Worm (Caenorhabditis elegans) whole organism, late embryonic: ENCODE data around the gene tag-131.

ENCODE experiments used
- C38D4.7 ChIP-seq: fragments of 200-800 bp; sonication (Bioruptor generic); optimal IDR thresholded peaks from 2 replicates; lab custom pipeline; 2018; ENCODE audit warnings: mild to moderate bottlenecking, missing genetic modification characterization, moderate library complexity, missing compliant biosample characterization
- K02D7.2 ChIP-seq: sonication (generic microtip); optimal IDR thresholded peaks from 2 replicates; lab custom pipeline; 2017; ENCODE audit warnings: mild to moderate bottlenecking, missing genetic modification characterization, missing compliant biosample characterization
- Y22D7AL.16 ChIP-seq: sonication (generic microtip); optimal IDR thresholded peaks from 2 replicates; lab custom pipeline; 2016; ENCODE audit warnings: missing genetic modification characterization, missing compliant biosample characterization
- ceh-19 ChIP-seq: fragments of 200-800 bp; sonication (Bioruptor generic); optimal IDR thresholded peaks from 2 replicates; lab custom pipeline; 2018; ENCODE audit warnings: mild to moderate bottlenecking, missing genetic modification characterization, missing compliant biosample characterization
- ceh-22 ChIP-seq: sonication (generic microtip); optimal IDR thresholded peaks from 2 replicates; lab custom pipeline; 2017; ENCODE audit warnings: missing biosample characterization, missing genetic modification characterization
- ceh-45 ChIP-seq: fragments of 200-800 bp; sonication (Bioruptor generic); IDR thresholded peaks from 2 replicates; pipeline ENCODE4 v1.3.6; 2022; ENCODE audit warnings: missing genetic modification reagents, missing genetic modification characterization, missing compliant biosample characterization
- hlh-13 ChIP-seq: fragments of 200-800 bp; sonication (Bioruptor generic); optimal IDR thresholded peaks from 2 replicates; lab custom pipeline; 2018; ENCODE audit warnings: mild to moderate bottlenecking, missing genetic modification characterization, missing compliant biosample characterization
- lin-11 ChIP-seq: fragments of 200-800 bp; sonication (Bioruptor generic); optimal IDR thresholded peaks from 2 replicates; lab custom pipeline; 2018; ENCODE audit warnings: mild to moderate bottlenecking, missing genetic modification characterization, missing compliant biosample characterization
- nfya-1 ChIP-seq: sonication (generic microtip); optimal IDR thresholded peaks from 2 replicates; lab custom pipeline; 2017; ENCODE audit warnings: missing genetic modification characterization, mild to moderate bottlenecking, missing compliant biosample characterization, antibody characterized with exemption, moderate library complexity
- npax-4 ChIP-seq: sonication (generic microtip); optimal IDR thresholded peaks from 2 replicates; lab custom pipeline; 2016; ENCODE audit warnings: missing genetic modification characterization, missing compliant biosample characterization
- pag-3 ChIP-seq: sonication (generic microtip); optimal IDR thresholded peaks from 2 replicates; lab custom pipeline; 2016; ENCODE audit warnings: missing compliant biosample characterization, missing genetic modification characterization, borderline replicate concordance
- pha-4 ChIP-seq: fragments of 150-350 bp; optimal IDR thresholded peaks from 2 replicates; lab custom pipeline; 2018; ENCODE audit warnings: missing biosample characterization, missing genetic modification reagents, missing genetic modification characterization
- tbx-2 ChIP-seq: sonication (generic microtip); optimal IDR thresholded peaks from 2 replicates; lab custom pipeline; 2016; ENCODE audit warnings: missing genetic modification characterization, missing compliant biosample characterization
- tbx-7 ChIP-seq: sonication (generic microtip); optimal IDR thresholded peaks from 2 replicates; lab custom pipeline; 2016; ENCODE audit warnings: missing genotype, missing genetic modification characterization, missing compliant biosample characterization

ce11 chrIII:4335614-4336013 lies 18.1 kb downstream of the tag-131 start:
- no peak for TF ChIP-seq pha-4 (tag; lab: Kevin White, UChicago)
- TF ChIP-seq hlh-13, result no peak
- TF ChIP-seq lin-11 (tag; lab: Kevin White, UChicago), result no peak
- TF ChIP-seq npax-4, result no peak
- TF ChIP-seq Y22D7AL.16 (tag; lab: Kevin White, UChicago), result no peak
- no peak for TF ChIP-seq ceh-22 (tag; lab: Kevin White, UChicago)
- no peak for TF ChIP-seq ceh-19
- TF ChIP-seq nfya-1 (tag; lab: Kevin White, UChicago), result peak; percentile 26
- TF ChIP-seq tbx-2 (tag; lab: Kevin White, UChicago), result no peak
- TF ChIP-seq C38D4.7 (GFP tag; lab: Kevin White, UChicago), result no peak
- TF ChIP-seq K02D7.2, result no peak
- no peak for TF ChIP-seq tbx-7
- no peak for TF ChIP-seq pag-3 (tag; lab: Kevin White, UChicago)
- no peak for TF ChIP-seq ceh-45
